Worm (Caenorhabditis elegans) whole organism, late embryonic: ENCODE results near the gene spp-7.
"Not testable (repeated sequence)": the region's sequence is repeated elsewhere in the genome, so short reads cannot be mapped to it uniquely, and the experiment has no call there.

Source experiments
- C08G9.2 ChIP-seq: sonication (generic microtip); optimal IDR thresholded peaks from 2 replicates; lab custom pipeline; 2016; ENCODE audit warnings: mild to moderate bottlenecking, missing genetic modification characterization, moderate library complexity, missing compliant biosample characterization
- C38D4.7 ChIP-seq: fragments of 200-800 bp; sonication (Bioruptor generic); optimal IDR thresholded peaks from 2 replicates; lab custom pipeline; 2018; ENCODE audit warnings: mild to moderate bottlenecking, missing genetic modification characterization, moderate library complexity, missing compliant biosample characterization
- F13H6.1 ChIP-seq: sonication (generic microtip); optimal IDR thresholded peaks from 2 replicates; lab custom pipeline; 2016; ENCODE audit warnings: missing genetic modification characterization, missing compliant biosample characterization
- ama-1 ChIP-seq: fragments of 150-350 bp; optimal IDR thresholded peaks from 2 replicates; lab custom pipeline; 2014
- ceh-14 ChIP-seq: sonication (generic microtip); optimal IDR thresholded peaks from 2 replicates; lab custom pipeline; 2016; ENCODE audit warnings: missing genotype, missing genetic modification characterization, missing compliant biosample characterization
- ceh-19 ChIP-seq: fragments of 200-800 bp; sonication (Bioruptor generic); optimal IDR thresholded peaks from 2 replicates; lab custom pipeline; 2018; ENCODE audit warnings: mild to moderate bottlenecking, missing genetic modification characterization, missing compliant biosample characterization
- ceh-30 ChIP-seq: fragments of 150-350 bp; optimal IDR thresholded peaks from 2 replicates; lab custom pipeline; 2014; ENCODE audit warnings: missing biosample characterization, missing genetic modification characterization
- ceh-9 ChIP-seq: sonication (generic microtip); optimal IDR thresholded peaks from 2 replicates; lab custom pipeline; 2016; ENCODE audit warnings: mild to moderate bottlenecking, missing genetic modification characterization, inconsistent platforms, missing compliant biosample characterization
- che-1 ChIP-seq: sonication (generic microtip); optimal IDR thresholded peaks from 2 replicates; lab custom pipeline; 2016; ENCODE audit warnings: mild to moderate bottlenecking, missing genetic modification characterization, missing compliant biosample characterization
- dve-1 ChIP-seq: sonication (generic microtip); optimal IDR thresholded peaks from 2 replicates; lab custom pipeline; 2017; ENCODE audit warnings: antibody characterized with exemption, mild to moderate bottlenecking, missing genetic modification characterization, missing compliant biosample characterization
- elt-4 ChIP-seq: sonication (generic microtip); optimal IDR thresholded peaks from 2 replicates; lab custom pipeline; 2016; ENCODE audit warnings: missing genetic modification characterization, missing compliant biosample characterization
- ets-4 ChIP-seq: sonication (generic microtip); optimal IDR thresholded peaks from 2 replicates; lab custom pipeline; 2016; ENCODE audit warnings: missing genetic modification characterization, missing compliant biosample characterization
- fkh-6 ChIP-seq: sonication (generic microtip); optimal IDR thresholded peaks from 2 replicates; lab custom pipeline; 2016; ENCODE audit warnings: missing genetic modification characterization, missing compliant biosample characterization
- hlh-13 ChIP-seq: fragments of 200-800 bp; sonication (Bioruptor generic); optimal IDR thresholded peaks from 2 replicates; lab custom pipeline; 2018; ENCODE audit warnings: mild to moderate bottlenecking, missing genetic modification characterization, missing compliant biosample characterization
- hlh-8 ChIP-seq: sonication (generic microtip); optimal IDR thresholded peaks from 2 replicates; lab custom pipeline; 2016; ENCODE audit warnings: missing genotype, missing genetic modification characterization, missing compliant biosample characterization
- mec-3 ChIP-seq: sonication (generic microtip); optimal IDR thresholded peaks from 2 replicates; lab custom pipeline; 2016; ENCODE audit warnings: borderline replicate concordance, missing genetic modification characterization, missing compliant biosample characterization
- nhr-11 ChIP-seq: fragments of 150-350 bp; optimal IDR thresholded peaks from 2 replicates; lab custom pipeline; 2014; ENCODE audit warnings: missing biosample characterization, missing genetic modification characterization
- nhr-232 ChIP-seq: sonication (generic microtip); optimal IDR thresholded peaks from 2 replicates; lab custom pipeline; 2016; ENCODE audit warnings: missing genetic modification characterization, missing compliant biosample characterization
- pag-3 ChIP-seq: sonication (generic microtip); optimal IDR thresholded peaks from 2 replicates; lab custom pipeline; 2016; ENCODE audit warnings: missing compliant biosample characterization, missing genetic modification characterization, borderline replicate concordance
- pat-9 ChIP-seq: fragments of 200-800 bp; sonication (Bioruptor generic); optimal IDR thresholded peaks from 2 replicates; lab custom pipeline; 2018; ENCODE audit warnings: mild to moderate bottlenecking, missing genetic modification characterization, moderate library complexity, missing compliant biosample characterization
- pax-1 ChIP-seq: fragments of 150-350 bp; optimal IDR thresholded peaks from 2 replicates; lab custom pipeline; 2014; ENCODE audit warnings: missing biosample characterization, missing genetic modification characterization
- pha-4 ChIP-seq: fragments of 150-350 bp; optimal IDR thresholded peaks from 2 replicates; lab custom pipeline; 2018; ENCODE audit warnings: missing biosample characterization, missing genetic modification reagents, missing genetic modification characterization
- pros-1 ChIP-seq: fragments of 150-350 bp; optimal IDR thresholded peaks from 2 replicates; lab custom pipeline; 2014; ENCODE audit warnings: missing biosample characterization, missing genetic modification reagents, missing genetic modification characterization
- rnt-1 ChIP-seq: sonication (generic microtip); optimal IDR thresholded peaks from 2 replicates; lab custom pipeline; 2016; ENCODE audit warnings: missing genetic modification characterization, missing compliant biosample characterization
- sdc-2 ChIP-seq: sonication (generic microtip); optimal IDR thresholded peaks from 2 replicates; lab custom pipeline; 2016; ENCODE audit warnings: missing genotype, missing genetic modification characterization, missing compliant biosample characterization
- syd-9 ChIP-seq: sonication (generic microtip); optimal IDR thresholded peaks from 2 replicates; lab custom pipeline; 2016; ENCODE audit warnings: mild to moderate bottlenecking, missing genetic modification characterization, moderate library complexity, missing compliant biosample characterization
- tbx-7 ChIP-seq: sonication (generic microtip); optimal IDR thresholded peaks from 2 replicates; lab custom pipeline; 2016; ENCODE audit warnings: missing genotype, missing genetic modification characterization, missing compliant biosample characterization
- ttx-3 ChIP-seq: sonication (generic microtip); optimal IDR thresholded peaks from 2 replicates; lab custom pipeline; 2016; ENCODE audit warnings: missing genetic modification reagents, missing genetic modification characterization, missing compliant biosample characterization
- unc-42 ChIP-seq: sonication (generic microtip); optimal IDR thresholded peaks from 2 replicates; lab custom pipeline; 2016; ENCODE audit warnings: missing genotype, missing genetic modification characterization, missing compliant biosample characterization
- ztf-16 ChIP-seq: sonication (generic microtip); optimal IDR thresholded peaks from 2 replicates; lab custom pipeline; 2017; ENCODE audit warnings: missing genetic modification characterization, missing compliant biosample characterization

Gene spp-7

ce11 chrIV:5415696-5416095 lies at the start of gene spp-7:
Gene spp-7 (minus strand): TSS chrIV:5415796.
- TF ChIP-seq pag-3 (no peak), tbx-7 (tag; lab: Kevin White, UChicago) (no peak), ets-4 (tag; lab: Kevin White, UChicago) (no peak), ttx-3 (tag; lab: Kevin White, UChicago) (no peak), pat-9 (tag; lab: Kevin White, UChicago) (no peak), unc-42 (tag; lab: Kevin White, UChicago) (no peak), C38D4.7 (GFP tag; lab: Kevin White, UChicago) (no peak), mec-3 (no peak)

ce11 chrIV:5464403-5464802 lies 48.8 kb upstream of the spp-7 start, which contains the start of gene Y52D5A.2:
Gene Y52D5A.2 (minus strand): TSS chrIV:5464503.
- not testable (repeated sequence) for TF ChIP-seq ama-1 (lab: Kevin White, UChicago); ztf-16 (tag; lab: Kevin White, UChicago); pha-4 (tag; lab: Kevin White, UChicago)

ce11 chrIV:5462820-5463219 lies 47.2 kb upstream of the spp-7 start:
- TF ChIP-seq rnt-1 (tag; lab: Kevin White, UChicago) (no peak), C08G9.2 (tag; lab: Kevin White, UChicago) (no peak), sdc-2 (tag; lab: Kevin White, UChicago) (no peak)

ce11 chrIV:5455999-5456398 lies 40.4 kb upstream of the spp-7 start, which contains the start of gene Y4C6A.3:
Gene Y4C6A.3 (minus strand): TSS chrIV:5456099.
- TF ChIP-seq elt-4 (tag; lab: Kevin White, UChicago); hlh-13 (GFP tag; lab: Kevin White, UChicago); pax-1 (tag; lab: Kevin White, UChicago): not testable (repeated sequence)

- TF ChIP-seq pat-9 (tag; lab: Kevin White, UChicago) (no peak), unc-42 (tag; lab: Kevin White, UChicago) (no peak), hlh-8 (tag; lab: Kevin White, UChicago) (no peak), che-1 (tag; lab: Kevin White, UChicago) (no peak), syd-9 (no peak), ceh-14 (tag; lab: Kevin White, UChicago) (no peak), ceh-9 (no peak), nhr-11 (tag; lab: Kevin White, UChicago) (no peak), nhr-232 (tag; lab: Kevin White, UChicago) (no peak), ceh-30 (no peak), dve-1 (tag; lab: Kevin White, UChicago) (no peak), rnt-1 (tag; lab: Kevin White, UChicago) (no peak)
These were observed 37.1 kb upstream of the spp-7 start, which contains the start of gene Y4C6A.4 for ce11 chrIV:5452667-5453066. Gene Y4C6A.4 (plus strand): TSS chrIV:5452967.

ce11 chrIV:5438705-5439104 lies 23.1 kb upstream of the spp-7 start, which contains the start of gene mgl-3:
Gene mgl-3 (plus strand): TSS chrIV:5439005.
- TF ChIP-seq che-1 (tag; lab: Kevin White, UChicago) (no peak), rnt-1 (tag; lab: Kevin White, UChicago) (no peak), syd-9 (no peak), ceh-19 (GFP tag; lab: Kevin White, UChicago) (no peak), unc-42 (tag; lab: Kevin White, UChicago) (no peak), F13H6.1 (tag; lab: Kevin White, UChicago) (no peak), fkh-6 (tag; lab: Kevin White, UChicago) (no peak), hlh-8 (tag; lab: Kevin White, UChicago) (no peak), pros-1 (tag; lab: Kevin White, UChicago) (no peak)
